Worm (Caenorhabditis elegans) whole organism, young adult: ENCODE data around the gene C34E10.12.

Experiments used
- C17E4.6 ChIP-seq: fragments of 200-800 bp; sonication (Bioruptor generic); IDR thresholded peaks from 2 replicates; pipeline ENCODE4 v1.3.6; 2022; ENCODE audit warnings: missing genetic modification reagents, missing genetic modification characterization, missing compliant biosample characterization
- F23B12.7 ChIP-seq: sonication (generic microtip); optimal IDR thresholded peaks from 2 replicates; lab custom pipeline; 2017; ENCODE audit warnings: missing genetic modification characterization, mild to moderate bottlenecking, missing compliant biosample characterization, antibody characterized with exemption, moderate library complexity; ENCODE audit not compliant: insufficient read depth
- Y79H2A.3 ChIP-seq: fragments of 200-800 bp; sonication (Bioruptor generic); conservative IDR thresholded peaks from 2 replicates; pipeline ENCODE4 v1.3.6; 2022; ENCODE audit warnings: missing genetic modification reagents, missing genetic modification characterization, missing compliant biosample characterization
- bed-2 ChIP-seq: fragments of 200-800 bp; sonication (Bioruptor generic); IDR thresholded peaks from 2 replicates; pipeline ENCODE4 v1.3.6; 2022; ENCODE audit warnings: missing genetic modification reagents, missing genetic modification characterization, missing compliant biosample characterization
- cebp-2 ChIP-seq: fragments of 200-800 bp; sonication (Bioruptor generic); IDR thresholded peaks from 2 replicates; pipeline ENCODE4 v1.3.6; 2022; ENCODE audit warnings: missing genetic modification characterization, missing compliant biosample characterization
- efl-1 ChIP-seq: fragments of 150-350 bp; optimal IDR thresholded peaks from 2 replicates; lab custom pipeline; 2014; ENCODE audit warnings: missing biosample characterization, missing genetic modification reagents, missing genetic modification characterization
- him-1 ChIP-seq: sonication (generic microtip); optimal IDR thresholded peaks from 2 replicates; lab custom pipeline; 2016; ENCODE audit warnings: missing genotype, missing genetic modification reagents, missing genetic modification characterization, missing compliant biosample characterization
- hmg-20 ChIP-seq: fragments of 200-800 bp; sonication (Bioruptor generic); IDR thresholded peaks from 2 replicates; pipeline ENCODE4 v1.3.6; 2022; ENCODE audit warnings: missing genetic modification reagents, missing genetic modification characterization, missing compliant biosample characterization
- madf-10 ChIP-seq: sonication (generic microtip); optimal IDR thresholded peaks from 2 replicates; lab custom pipeline; 2016; ENCODE audit warnings: mild to moderate bottlenecking, missing genetic modification characterization, missing compliant biosample characterization
- nfya-1 ChIP-seq: sonication (generic microtip); optimal IDR thresholded peaks from 2 replicates; lab custom pipeline; 2017; ENCODE audit warnings: antibody characterized with exemption, missing compliant biosample characterization, missing genetic modification characterization, borderline replicate concordance; ENCODE audit not compliant: insufficient read depth
- nhr-120 ChIP-seq: fragments of 200-800 bp; sonication (Bioruptor generic); IDR thresholded peaks from 2 replicates; pipeline ENCODE4 v1.3.6; 2022; ENCODE audit warnings: missing genetic modification characterization, missing compliant biosample characterization
- sea-2 ChIP-seq: fragments of 200-800 bp; sonication (Bioruptor generic); IDR thresholded peaks from 2 replicates; pipeline ENCODE4 v1.3.6; 2022; ENCODE audit warnings: missing genetic modification characterization, missing compliant biosample characterization

DNA sequence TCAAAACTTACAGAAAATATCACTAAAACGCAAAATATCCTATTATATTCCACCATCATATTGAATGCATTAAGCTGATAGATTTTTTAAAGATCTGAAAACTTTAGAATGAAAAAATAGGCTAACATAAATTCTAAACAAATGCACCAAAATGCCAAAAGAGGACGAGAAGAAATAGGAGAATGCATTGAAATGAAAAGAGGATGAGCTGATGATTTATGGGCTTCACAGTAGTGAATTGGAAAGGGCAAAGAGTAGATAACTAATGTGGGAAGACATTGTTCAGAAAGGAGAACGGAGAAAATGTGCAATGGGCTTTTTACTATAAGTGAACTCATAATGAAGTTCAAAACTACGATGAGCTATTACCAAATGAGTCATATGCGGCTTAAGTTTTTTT, 10.2 kb downstream of the C34E10.12 start, which contains the start of gene cutl-19:
- no peak for TF ChIP-seq efl-1 (GFP tag; lab: Kevin White, UChicago)
- TF ChIP-seq cebp-2 (GFP tag; lab: Robert Waterston, UW), result no peak
- no peak for TF ChIP-seq bed-2
- TF ChIP-seq nhr-120 (GFP tag; lab: Robert Waterston, UW), result no peak
- TF ChIP-seq F23B12.7 (tag; lab: Kevin White, UChicago), result no peak
- no peak for TF ChIP-seq C17E4.6 (GFP tag; lab: Robert Waterston, UW)
- no peak for TF ChIP-seq hmg-20 (GFP tag; lab: Robert Waterston, UW)
- TF ChIP-seq sea-2 (GFP tag; lab: Robert Waterston, UW), result no peak
- no peak for TF ChIP-seq nfya-1 (tag; lab: Kevin White, UChicago)
- TF ChIP-seq Y79H2A.3 (GFP tag; lab: Robert Waterston, UW), result no peak
- no peak for TF ChIP-seq him-1 (tag; lab: Kevin White, UChicago)
- no peak for TF ChIP-seq madf-10 (tag; lab: Kevin White, UChicago)
